Worm (Caenorhabditis elegans): ENCODE data around the gene kin-4.

The kin-4 gene

ce11 chrIV:11401482-11401881 is 24.1 kb upstream of the kin-4 start (continued):
- peak; percentile 1 for TF ChIP-seq lsl-1 (GFP tag; optimal IDR thresholded peaks at IDR 0.05)
- TF ChIP-seq athp-1 (tag; optimal IDR thresholded peaks at IDR 0.05): peak; percentile 15
- no peak for TF ChIP-seq T07F8.4 (tag; optimal IDR thresholded peaks at IDR 0.05)
- no peak for TF ChIP-seq T26A5.8 (tag; optimal IDR thresholded peaks at IDR 0.05)
- TF ChIP-seq ceh-58 (GFP tag; IDR thresholded peaks at IDR 0.05): no peak
- TF ChIP-seq attf-6 (GFP tag; IDR thresholded peaks at IDR 0.05): peak; percentile 56
- 0 out of 2 replicates have a peak, but pooled peaks have one; percentile 23 for TF ChIP-seq F33H1.4 (GFP tag; IDR thresholded peaks at IDR 0.05)
- TF ChIP-seq him-1 (tag; optimal IDR thresholded peaks at IDR 0.05): no peak
- TF ChIP-seq ZK185.1 (tag; optimal IDR thresholded peaks at IDR 0.05; ENCODE audit: poor library complexity, severe bottlenecking): peak; percentile 11
- TF ChIP-seq hmg-1.2 (GFP tag; IDR thresholded peaks at IDR 0.05): peak; percentile 37
- no peak for TF ChIP-seq bed-1 (GFP tag; IDR thresholded peaks at IDR 0.05)
- TF ChIP-seq ceh-91 (GFP tag; IDR thresholded peaks at IDR 0.05): no peak
- no peak; the same call in 1 of the 2 replicates for TF ChIP-seq hsf-1 (GFP tag; IDR thresholded peaks at IDR 0.05)
- TF ChIP-seq ama-1 (optimal IDR thresholded peaks at IDR 0.05): no peak
- TF ChIP-seq ama-1 (GFP tag; optimal IDR thresholded peaks at IDR 0.05): peak in 1 of 2 experiments; percentile 8
- TF ChIP-seq madf-8 (GFP tag; conservative IDR thresholded peaks at IDR 0.05): no peak
- TF ChIP-seq snpc-1.1 (tag; optimal IDR thresholded peaks at IDR 0.05; ENCODE audit: insufficient read depth): no peak
- no peak for TF ChIP-seq F37B4.10 (GFP tag; IDR thresholded peaks at IDR 0.05)
- TF ChIP-seq tbx-9 (tag; optimal IDR thresholded peaks at IDR 0.05; ENCODE audit: borderline replicate concordance): no peak
- no peak for TF ChIP-seq nhr-90 (tag; optimal IDR thresholded peaks at IDR 0.05)
- TF ChIP-seq Y67H2A.10 (GFP tag; conservative IDR thresholded peaks at IDR 0.05): no peak
- TF ChIP-seq madf-6 (GFP tag; IDR thresholded peaks at IDR 0.05): peak; percentile 79
- no peak for TF ChIP-seq mel-28 (tag; optimal IDR thresholded peaks at IDR 0.05; ENCODE audit: borderline replicate concordance)
- TF ChIP-seq sdz-38 (tag; optimal IDR thresholded peaks at IDR 0.05): no peak
- TF ChIP-seq F49E8.2 (tag; optimal IDR thresholded peaks at IDR 0.05; ENCODE audit: insufficient read depth): peak; percentile 82
- no peak for TF ChIP-seq ztf-18 (tag; optimal IDR thresholded peaks at IDR 0.05)
- TF ChIP-seq ceh-79 (tag; optimal IDR thresholded peaks at IDR 0.05): no peak
- TF ChIP-seq pbrm-1 (GFP tag; IDR thresholded peaks at IDR 0.05): peak; percentile 33; the same call in 1 of the 2 replicates
- no peak for TF ChIP-seq B0019.2 (GFP tag; conservative IDR thresholded peaks at IDR 0.05)
- no peak for TF ChIP-seq nfyb-1 (GFP tag; IDR thresholded peaks at IDR 0.05)
- no peak for TF ChIP-seq lin-40 (tag; optimal IDR thresholded peaks at IDR 0.05)
- TF ChIP-seq madf-10 (tag; optimal IDR thresholded peaks at IDR 0.05): no peak
- TF ChIP-seq cebp-2 (GFP tag; IDR thresholded peaks at IDR 0.05): no peak
- peak; percentile 57; the same call in 1 of the 2 replicates for TF ChIP-seq C17E4.6 (GFP tag; IDR thresholded peaks at IDR 0.05)
- TF ChIP-seq lin-26 (GFP tag; IDR thresholded peaks at IDR 0.05): peak; percentile 94
- TF ChIP-seq hrde-1 (tag; optimal IDR thresholded peaks at IDR 0.05; ENCODE audit: borderline replicate concordance): peak; percentile 93
- peak; percentile 60; the same call in 1 of the 2 replicates for TF ChIP-seq F39B2.1 (GFP tag; IDR thresholded peaks at IDR 0.05)
- no peak for TF ChIP-seq sea-2 (GFP tag; IDR thresholded peaks at IDR 0.05)
- TF ChIP-seq xnd-1 (tag; optimal IDR thresholded peaks at IDR 0.05): peak; percentile 35
- TF ChIP-seq hlh-26 (GFP tag; conservative IDR thresholded peaks at IDR 0.05): no peak
- no peak for TF ChIP-seq cebp-1 (GFP tag; IDR thresholded peaks at IDR 0.05)
- TF ChIP-seq cebp-1 (tag; optimal IDR thresholded peaks at IDR 0.05): peak; percentile 2
- TF ChIP-seq ceh-40 (GFP tag; IDR thresholded peaks at IDR 0.05): no peak
- TF ChIP-seq C06A6.2 (GFP tag; conservative IDR thresholded peaks at IDR 0.05): no peak
- TF ChIP-seq die-1 (tag; optimal IDR thresholded peaks at IDR 0.05): no peak
- 0 out of 2 replicates have a peak, but pooled peaks have one; percentile 32 for TF ChIP-seq egl-44 (GFP tag; IDR thresholded peaks at IDR 0.05)
- 0 out of 2 replicates have a peak, but pooled peaks have one; percentile 26 for TF ChIP-seq ztf-25 (GFP tag; IDR thresholded peaks at IDR 0.05)
- peak; percentile 35 for TF ChIP-seq rcor-1 (GFP tag; IDR thresholded peaks at IDR 0.05)
- no peak for TF ChIP-seq ceh-27 (GFP tag; optimal IDR thresholded peaks at IDR 0.05)
